Fruit fly (Drosophila melanogaster) whole organism, wandering third instar larva: ENCODE results near the gene CG14221.

ENCODE experiments used
- lola ChIP-seq: fragments of >200 bp; optimal IDR thresholded peaks from 2 replicates; lab custom pipeline; 2017; ENCODE audit warnings: missing biosample characterization, missing genetic modification characterization
- pan ChIP-seq: fragments of >200 bp; optimal IDR thresholded peaks from 2 replicates; lab custom pipeline; 2017

DNA sequence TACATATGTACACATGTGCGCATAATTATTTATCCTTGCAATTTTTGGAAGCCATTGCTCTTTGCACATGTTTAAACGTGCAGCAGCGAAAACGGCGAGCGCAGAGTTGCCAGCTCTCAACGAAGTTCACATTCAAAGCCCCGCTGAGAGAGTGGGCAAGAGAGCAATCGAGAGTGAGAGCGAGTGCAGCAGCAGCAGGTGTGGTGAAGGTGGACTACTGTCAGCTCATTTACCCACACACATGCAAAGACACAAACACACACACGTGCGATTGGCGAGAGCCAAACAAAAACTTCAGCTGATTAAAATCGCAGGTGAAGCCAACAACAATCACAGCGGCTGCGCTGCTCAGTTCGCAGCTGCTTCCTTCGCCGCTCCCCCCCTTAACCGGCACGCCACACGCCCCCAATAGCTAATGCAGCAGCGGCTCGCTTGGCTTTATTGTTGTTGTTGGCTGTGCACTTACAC lies 10.4 kb upstream of the CG14221 start:
- no peak for TF ChIP-seq pan (lab: Kevin White, UChicago)
- no peak for TF ChIP-seq lola (GFP tag; lab: Kevin White, UChicago)
